Fruit fly (Drosophila melanogaster): ENCODE results near the gene Mcm10.

Mcm10 gene

dm6 chr2L:21178436-21179216 lies 1.1 kb upstream of the Mcm10 start:
- TF ChIP-seq crol (GFP tag; IDR thresholded peaks at IDR 0.05) (peak; percentile 82), chinmo (GFP tag; IDR thresholded peaks at IDR 0.05; ENCODE audit: partially characterized antibody) (0 out of 4 replicates have a peak, but pooled peaks have one; percentile 66), CG14965 (GFP tag; optimal IDR thresholded peaks at IDR 0.05; ENCODE audit: borderline replicate concordance) (no peak), CG15479 (GFP tag; optimal IDR thresholded peaks at IDR 0.05) (peak; percentile 49), Trl (optimal IDR thresholded peaks at IDR 0.05) (peak in 1 of 2 experiments; percentile 52), Trl (GFP tag; optimal IDR thresholded peaks at IDR 0.05) (no peak), dm (GFP tag; optimal IDR thresholded peaks at IDR 0.05) (peak; percentile 84), Pdp1 (GFP tag; optimal IDR thresholded peaks at IDR 0.05) (peak in 1 of 2 experiments; percentile 93), CG11085 (GFP tag; IDR thresholded peaks at IDR 0.05) (no peak), cg (GFP tag; optimal IDR thresholded peaks at IDR 0.05) (peak; percentile 68), CG4360 (GFP tag; IDR thresholded peaks at IDR 0.05) (peak; percentile 73), bigmax (GFP tag; optimal IDR thresholded peaks at IDR 0.05) (peak; percentile 58), CG2875 (GFP tag; optimal IDR thresholded peaks at IDR 0.05) (no peak), Hr78 (GFP tag; optimal IDR thresholded peaks at IDR 0.05) (peak in 1 of 2 experiments; percentile 86)

dm6 chr2L:21179217-21179520 lies 564 bp upstream of the Mcm10 start:
- TF ChIP-seq CG34422 (GFP tag; IDR thresholded peaks at IDR 0.05) (0 out of 3 replicates have a peak, but pooled peaks have one; percentile 33), MBD-R2 (GFP tag; IDR thresholded peaks at IDR 0.05) (0 out of 2 replicates have a peak, but pooled peaks have one; percentile 6), wor (GFP tag; IDR thresholded peaks at IDR 0.05) (no peak), cg (GFP tag; optimal IDR thresholded peaks at IDR 0.05) (peak; percentile 56), hb (GFP tag; IDR thresholded peaks at IDR 0.05; ENCODE audit: partially characterized antibody) (0 out of 3 replicates have a peak, but pooled peaks have one; percentile 19), odd (GFP tag; optimal IDR thresholded peaks at IDR 0.05) (no peak)

dm6 chr2L:21187753-21188152 lies 8.0 kb downstream of the Mcm10 start:
- TF ChIP-seq CG3838 (GFP tag; optimal IDR thresholded peaks at IDR 0.05) (no peak), dysf (GFP tag; IDR thresholded peaks at IDR 0.05) (peak; percentile 25; the same call in 1 of the 3 replicates), fd64A (GFP tag; optimal IDR thresholded peaks at IDR 0.05) (no peak), insv (GFP tag; optimal IDR thresholded peaks at IDR 0.05) (no peak), ro (GFP tag; IDR thresholded peaks at IDR 0.05) (no peak), Ets65A (GFP tag) (peak; percentile 81), row (GFP tag; IDR thresholded peaks at IDR 0.05) (peak; percentile 27; the same call in 1 of the 3 replicates), C15 (GFP tag; IDR thresholded peaks at IDR 0.05) (no peak), CG18599 (GFP tag; optimal IDR thresholded peaks at IDR 0.05) (peak; percentile 1), Rfx (GFP tag; IDR thresholded peaks at IDR 0.05) (0 out of 2 replicates have a peak, but pooled peaks have one; percentile 24), danr (GFP tag; IDR thresholded peaks at IDR 0.05) (0 out of 2 replicates have a peak, but pooled peaks have one; percentile 11), CG32532 (GFP tag; IDR thresholded peaks at IDR 0.05) (0 out of 2 replicates have a peak, but pooled peaks have one; percentile 14), Ptx1 (GFP tag; IDR thresholded peaks at IDR 0.05) (peak; percentile 31; the same call in 1 of the 2 replicates)

dm6 chr2L:21189273-21189781 lies 9.6 kb downstream of the Mcm10 start:
- no peak for TF ChIP-seq dmrt11E (tag; optimal IDR thresholded peaks at IDR 0.05)
- TF ChIP-seq HHEX (GFP tag; optimal IDR thresholded peaks at IDR 0.05): no peak
- peak; percentile 91 for TF ChIP-seq mirr (GFP tag; optimal IDR thresholded peaks at IDR 0.05)
- TF ChIP-seq lov (optimal IDR thresholded peaks at IDR 0.05): no peak
- TF ChIP-seq lov (GFP tag; IDR thresholded peaks at IDR 0.05): 0 out of 3 replicates have a peak, but pooled peaks have one; percentile 15
- TF ChIP-seq sens (GFP tag): peak; percentile 58
- TF ChIP-seq chn (GFP tag; optimal IDR thresholded peaks at IDR 0.05): no peak
- TF ChIP-seq disco-r (GFP tag; optimal IDR thresholded peaks at IDR 0.05): no peak
- peak; percentile 59 for TF ChIP-seq onecut (GFP tag; IDR thresholded peaks at IDR 0.05)
- TF ChIP-seq CG15073 (GFP tag; optimal IDR thresholded peaks at IDR 0.05): no peak
- peak; percentile 16 for TF ChIP-seq lab (GFP tag; optimal IDR thresholded peaks at IDR 0.05)
- peak; percentile 76 for TF ChIP-seq exex (tag; optimal IDR thresholded peaks at IDR 0.05)
- no peak for TF ChIP-seq CG1603 (tag; optimal IDR thresholded peaks at IDR 0.05)
- TF ChIP-seq Nf-YC (tag; optimal IDR thresholded peaks at IDR 0.05): no peak
